Worm (Caenorhabditis elegans) whole organism, L2 larva: ENCODE measurements around the gene sqst-5.
A peak's percentile ranks its signal among the peaks of the same experiment; 100 is the strongest.

Experiments used
- C34F6.9 ChIP-seq: fragments of 150-350 bp; optimal IDR thresholded peaks from 2 replicates; lab custom pipeline; 2014; ENCODE audit warnings: missing biosample characterization, missing genetic modification characterization
- F13H6.1 ChIP-seq: sonication (generic microtip); optimal IDR thresholded peaks from 2 replicates; lab custom pipeline; 2016; ENCODE audit warnings: missing genetic modification characterization, missing compliant biosample characterization
- R02D3.7 ChIP-seq: fragments of 150-350 bp; optimal IDR thresholded peaks from 2 replicates; lab custom pipeline; 2014; ENCODE audit warnings: missing biosample characterization, missing genetic modification characterization
- ZK546.5 ChIP-seq: sonication (generic microtip); optimal IDR thresholded peaks from 2 replicates; lab custom pipeline; 2017; ENCODE audit warnings: missing biosample characterization, missing genetic modification characterization
- alr-1 ChIP-seq: fragments of 150-350 bp; optimal IDR thresholded peaks from 2 replicates; lab custom pipeline; 2014; ENCODE audit warnings: missing biosample characterization, missing genetic modification characterization
- aly-2 ChIP-seq: fragments of 150-350 bp; optimal IDR thresholded peaks from 2 replicates; lab custom pipeline; 2014; ENCODE audit warnings: missing biosample characterization, missing genetic modification characterization
- blmp-1 ChIP-seq: sonication (generic microtip); optimal IDR thresholded peaks from 2 replicates; lab custom pipeline; 2017; ENCODE audit warnings: missing genetic modification characterization, mild to moderate bottlenecking, missing compliant biosample characterization, antibody characterized with exemption, moderate library complexity; ENCODE audit not compliant: insufficient read depth
- ceh-82 ChIP-seq: fragments of 150-350 bp; optimal IDR thresholded peaks from 2 replicates; lab custom pipeline; 2014; ENCODE audit warnings: missing biosample characterization, missing genetic modification characterization
- dmd-4 ChIP-seq: sonication (generic microtip); optimal IDR thresholded peaks from 2 replicates; lab custom pipeline; 2017; ENCODE audit warnings: missing biosample characterization, missing genetic modification characterization
- egl-27 ChIP-seq: sonication (generic microtip); optimal IDR thresholded peaks from 3 replicates; lab custom pipeline; 2017; ENCODE audit warnings: missing biosample characterization, missing genetic modification reagents, missing genetic modification characterization
- elt-3 ChIP-seq: sonication (generic microtip); optimal IDR thresholded peaks from 2 replicates; lab custom pipeline; 2017; ENCODE audit warnings: missing biosample characterization, missing genetic modification characterization
- fos-1 ChIP-seq: fragments of 150-350 bp; optimal IDR thresholded peaks from 2 replicates; lab custom pipeline; 2014; ENCODE audit warnings: missing biosample characterization, missing genetic modification characterization
- gmeb-1 ChIP-seq: fragments of 150-350 bp; optimal IDR thresholded peaks from 2 replicates; lab custom pipeline; 2014; ENCODE audit warnings: missing biosample characterization, missing genetic modification characterization
- lin-11 ChIP-seq: fragments of 150-350 bp; sonication (generic microtip); optimal IDR thresholded peaks from 2 replicates; lab custom pipeline; 2014; ENCODE audit warnings: missing biosample characterization, missing genetic modification characterization, inconsistent platforms, mixed read lengths
- lin-13 ChIP-seq: fragments of 150-350 bp; optimal IDR thresholded peaks from 2 replicates; lab custom pipeline; 2014; ENCODE audit warnings: missing biosample characterization, missing genetic modification reagents, missing genetic modification characterization
- lin-39 ChIP-seq: fragments of 150-350 bp; optimal IDR thresholded peaks from 2 replicates; lab custom pipeline; 2014; ENCODE audit warnings: missing biosample characterization, missing genetic modification reagents, missing genetic modification characterization
- lsy-2 ChIP-seq, 2 experiments: fragments of 150-350 bp in 1 of 2; sonication (generic microtip) in 1 of 2; optimal IDR thresholded peaks; 2 replicates each; lab custom pipeline; 2014 to 2017; ENCODE audit warnings: missing biosample characterization in 2 of 2, missing genetic modification characterization in 2 of 2
- mab-5 ChIP-seq: fragments of 150-350 bp; optimal IDR thresholded peaks from 2 replicates; lab custom pipeline; 2014; ENCODE audit warnings: missing biosample characterization, missing genetic modification characterization
- mdl-1 ChIP-seq, 2 experiments: fragments of 150-350 bp in 1 of 2; sonication (generic microtip) in 1 of 2; optimal IDR thresholded peaks; 2 replicates each; lab custom pipeline; 2017; ENCODE audit warnings: missing biosample characterization in 2 of 2, missing genetic modification characterization in 2 of 2
- nhr-11 ChIP-seq: fragments of 150-350 bp; optimal IDR thresholded peaks from 2 replicates; lab custom pipeline; 2014; ENCODE audit warnings: missing biosample characterization, missing genetic modification characterization
- nhr-12 ChIP-seq: fragments of 150-350 bp; optimal IDR thresholded peaks from 2 replicates; lab custom pipeline; 2014; ENCODE audit warnings: missing biosample characterization, missing genetic modification characterization
- nhr-129 ChIP-seq: fragments of 150-350 bp; optimal IDR thresholded peaks from 2 replicates; lab custom pipeline; 2014; ENCODE audit warnings: missing biosample characterization, missing genetic modification characterization
- nhr-25 ChIP-seq: fragments of 150-350 bp; sonication (generic microtip); optimal IDR thresholded peaks from 3 replicates; lab custom pipeline; 2014; ENCODE audit warnings: missing biosample characterization, missing genetic modification characterization
- nhr-77 ChIP-seq: fragments of 150-350 bp; optimal IDR thresholded peaks from 2 replicates; lab custom pipeline; 2014; ENCODE audit warnings: missing biosample characterization, missing genetic modification characterization
- peb-1 ChIP-seq: fragments of 150-350 bp; optimal IDR thresholded peaks from 2 replicates; lab custom pipeline; 2014; ENCODE audit warnings: missing biosample characterization, missing genetic modification characterization
- sem-4 ChIP-seq: fragments of 150-350 bp; optimal IDR thresholded peaks from 2 replicates; lab custom pipeline; 2014; ENCODE audit warnings: missing biosample characterization, missing genetic modification reagents, missing genetic modification characterization
- skn-1 ChIP-seq: sonication (generic microtip); optimal IDR thresholded peaks from 2 replicates; lab custom pipeline; 2017; ENCODE audit warnings: missing biosample characterization, missing genetic modification characterization
- snpc-4 ChIP-seq: fragments of 150-350 bp; optimal IDR thresholded peaks from 2 replicates; lab custom pipeline; 2014; ENCODE audit warnings: missing biosample characterization, missing genetic modification characterization
- unc-39 ChIP-seq: fragments of 150-350 bp; optimal IDR thresholded peaks from 2 replicates; lab custom pipeline; 2014; ENCODE audit warnings: missing biosample characterization, missing genetic modification characterization
- unc-62 ChIP-seq: fragments of 150-350 bp; optimal IDR thresholded peaks from 2 replicates; lab custom pipeline; 2014; ENCODE audit warnings: missing biosample characterization, missing genetic modification reagents, missing genetic modification characterization
- zag-1 ChIP-seq: fragments of 150-350 bp; optimal IDR thresholded peaks from 2 replicates; lab custom pipeline; 2014; ENCODE audit warnings: missing biosample characterization, missing genetic modification characterization
- ztf-4 ChIP-seq: fragments of 150-350 bp; optimal IDR thresholded peaks from 2 replicates; lab custom pipeline; 2014; ENCODE audit warnings: missing biosample characterization, missing genetic modification characterization

The sqst-5 gene

DNA sequence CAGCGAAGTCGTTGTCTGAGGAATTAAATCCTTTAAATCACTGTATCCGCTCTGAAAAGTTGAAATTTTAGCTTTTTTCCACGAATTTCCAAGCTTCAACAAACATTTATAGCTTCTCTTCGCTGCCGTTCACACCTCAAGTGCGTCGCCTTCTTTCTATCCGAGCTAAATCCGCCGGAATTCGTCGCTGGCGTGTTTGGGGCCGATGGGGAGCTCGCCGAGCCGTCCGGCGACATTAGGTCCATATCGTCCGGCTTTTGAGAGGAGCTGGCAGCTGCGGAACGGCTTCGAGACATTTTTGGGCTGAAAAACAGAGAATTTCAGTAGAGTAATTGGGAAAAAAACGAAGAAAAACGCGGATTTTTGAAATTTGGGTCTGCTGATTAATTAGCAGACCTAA is 40.4 kb upstream of the sqst-5 start, which contains the start of gene mxl-2:
mxl-2 (minus strand) TSS at position 303 of the 400 bp plus-strand sequence.
- TF ChIP-seq blmp-1 (tag; lab: Kevin White, UChicago) (no peak), nhr-77 (tag; lab: Kevin White, UChicago) (no peak), zag-1 (tag; lab: Kevin White, UChicago) (no peak), fos-1 (tag; lab: Kevin White, UChicago) (no peak), elt-3 (tag; lab: Kevin White, UChicago) (no peak), ceh-82 (tag; lab: Kevin White, UChicago) (no peak), mdl-1 (tag; optimal IDR thresholded peaks at IDR 0.05; lab: Kevin White, UChicago) (no peak), nhr-12 (tag; lab: Kevin White, UChicago) (no peak), lin-13 (GFP tag; lab: Kevin White, UChicago) (no peak), egl-27 (tag; lab: Kevin White, UChicago) (no peak), dmd-4 (tag; lab: Kevin White, UChicago) (no peak), R02D3.7 (tag; lab: Kevin White, UChicago) (no peak), snpc-4 (no peak), lsy-2 (tag; optimal IDR thresholded peaks at IDR 0.05; lab: Kevin White, UChicago) (no peak)
- TF ChIP-seq, all 48 proteins: peak for 0

ce11 chrIII:184335-184734 is 36.9 kb upstream of the sqst-5 start:
- no peak for TF ChIP-seq C34F6.9
- TF ChIP-seq unc-62 (GFP tag; lab: Kevin White, UChicago), result no peak
- no peak for TF ChIP-seq lin-11 (tag; lab: Kevin White, UChicago)
- TF ChIP-seq peb-1 (tag; lab: Kevin White, UChicago), result no peak
- no peak for TF ChIP-seq alr-1 (tag; lab: Kevin White, UChicago)
- TF ChIP-seq mdl-1 (tag; optimal IDR thresholded peaks at IDR 0.05; lab: Kevin White, UChicago), result no peak
- TF ChIP-seq, all 48 proteins: peak for 0

DNA sequence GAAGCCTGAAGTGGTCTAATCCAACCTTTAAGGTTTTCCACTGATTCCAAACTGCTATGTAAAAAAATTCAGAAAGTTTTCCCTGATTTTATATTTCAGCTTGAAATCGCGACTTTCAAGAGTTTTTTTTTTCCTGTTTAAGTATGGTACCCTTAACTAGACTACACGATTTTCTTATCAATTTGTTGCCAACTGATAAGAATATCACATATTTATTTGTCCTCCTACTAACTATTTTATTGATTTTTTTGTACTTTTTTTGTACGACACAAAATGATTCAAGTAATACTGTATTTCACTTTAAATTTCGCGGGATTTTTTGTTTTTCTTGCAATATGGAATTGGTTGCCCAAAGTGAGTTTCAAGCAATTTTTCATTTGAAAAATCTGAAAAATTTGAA is 35.7 kb upstream of the sqst-5 start:
- no peak for TF ChIP-seq lin-11 (tag; lab: Kevin White, UChicago)
- TF ChIP-seq fos-1 (tag; lab: Kevin White, UChicago), result peak; percentile 35

- TF ChIP-seq zag-1 (tag; lab: Kevin White, UChicago) (no peak), skn-1 (no peak), snpc-4 (no peak), mab-5 (tag; lab: Kevin White, UChicago) (no peak), nhr-25 (tag; lab: Kevin White, UChicago) (no peak), sem-4 (tag; lab: Kevin White, UChicago) (no peak), lin-39 (tag; lab: Kevin White, UChicago) (no peak), lin-13 (GFP tag; lab: Kevin White, UChicago) (no peak), gmeb-1 (tag; lab: Kevin White, UChicago) (no peak), aly-2 (tag; lab: Kevin White, UChicago) (no peak), ztf-4 (tag; lab: Kevin White, UChicago) (no peak), lsy-2 (tag; optimal IDR thresholded peaks at IDR 0.05; lab: Kevin White, UChicago) (no peak), R02D3.7 (tag; lab: Kevin White, UChicago) (no peak), nhr-77 (tag; lab: Kevin White, UChicago) (no peak), C34F6.9 (no peak)
- TF ChIP-seq, all 48 proteins: peak for 0
Observed at ce11 chrIII:182080-182479, 34.7 kb upstream of the sqst-5 start, which contains the start of gene F40G9.15. Gene F40G9.15 (plus strand): TSS chrIII:182380.

ce11 chrIII:180963-181362 is 33.5 kb upstream of the sqst-5 start, which contains the start of gene F40G9.5:
Gene F40G9.5 (plus strand): TSS chrIII:181263.
- TF ChIP-seq mab-5 (tag; lab: Kevin White, UChicago) (no peak), dmd-4 (tag; lab: Kevin White, UChicago) (no peak), snpc-4 (no peak), F13H6.1 (tag; lab: Kevin White, UChicago) (no peak), nhr-11 (tag; lab: Kevin White, UChicago) (no peak), nhr-129 (tag; lab: Kevin White, UChicago) (no peak), unc-39 (no peak), C34F6.9 (no peak), lin-39 (tag; lab: Kevin White, UChicago) (no peak), elt-3 (tag; lab: Kevin White, UChicago) (no peak), R02D3.7 (tag; lab: Kevin White, UChicago) (no peak), ZK546.5 (tag; lab: Kevin White, UChicago) (no peak)
